Fruit fly (Drosophila melanogaster) whole organism, embryonic: ENCODE data around the gene NimB3.

ENCODE experiments used
- ATbp ChIP-seq: fragments of 200-800 bp; sonication (Bioruptor generic); optimal IDR thresholded peaks from 2 replicates; lab custom pipeline; 2017; ENCODE audit warnings: missing biosample characterization, mild to moderate bottlenecking, missing genetic modification characterization, missing genetic modification reagents
- Asciz ChIP-seq: fragments of 200-800 bp; sonication (Bioruptor generic); optimal IDR thresholded peaks from 2 replicates; lab custom pipeline; 2017; ENCODE audit warnings: missing biosample characterization, mild to moderate bottlenecking, missing genetic modification characterization, missing genetic modification reagents
- B-H1 ChIP-seq: fragments of 200-800 bp; sonication (Bioruptor generic); IDR thresholded peaks from 3 replicates; pipeline ENCODE4 v1.3.6; 2022; ENCODE audit warnings: missing biosample characterization, missing genetic modification characterization
- CG10274 ChIP-seq: fragments of 200-800 bp; sonication (Bioruptor generic); optimal IDR thresholded peaks from 3 replicates; lab custom pipeline; 2017; ENCODE audit warnings: missing biosample characterization, mild to moderate bottlenecking, missing genetic modification characterization
- CG12769 ChIP-seq: fragments of 200-800 bp; sonication (Bioruptor generic); optimal IDR thresholded peaks from 2 replicates; lab custom pipeline; 2019; ENCODE audit warnings: missing biosample characterization, mild to moderate bottlenecking, missing genetic modification characterization, moderate library complexity
- CG13424 ChIP-seq: fragments of 200-800 bp; sonication (Bioruptor generic); optimal IDR thresholded peaks from 2 replicates; lab custom pipeline; 2019; ENCODE audit warnings: missing biosample characterization, mild to moderate bottlenecking, missing genetic modification characterization, moderate library complexity
- CG13894 ChIP-seq: fragments of 200-800 bp; sonication (Bioruptor generic); optimal IDR thresholded peaks from 3 replicates; lab custom pipeline; 2018; ENCODE audit warnings: missing biosample characterization, mild to moderate bottlenecking, missing genetic modification characterization, moderate library complexity
- CG14441 ChIP-seq: fragments of 200-800 bp; sonication (Bioruptor generic); IDR thresholded peaks from 2 replicates; pipeline ENCODE4 v1.3.6; 2022; ENCODE audit warnings: missing biosample characterization, missing genetic modification characterization
- CG1529 ChIP-seq: fragments of 200-800 bp; sonication (Bioruptor generic); optimal IDR thresholded peaks from 3 replicates; lab custom pipeline; 2018; ENCODE audit warnings: missing biosample characterization, missing genetic modification characterization
- CG1647 ChIP-seq: fragments of 200-800 bp; sonication (Bioruptor generic); optimal IDR thresholded peaks from 3 replicates; lab custom pipeline; 2016; ENCODE audit warnings: missing biosample characterization, missing genetic modification characterization
- CG17612 ChIP-seq: fragments of 200-800 bp; sonication (Bioruptor generic); IDR thresholded peaks from 2 replicates; pipeline ENCODE4 v1.3.6; 2022; ENCODE audit warnings: missing biosample characterization, missing genetic modification characterization
- CG17829 ChIP-seq: fragments of 200-800 bp; optimal IDR thresholded peaks from 2 replicates; lab custom pipeline; 2019; ENCODE audit warnings: missing biosample characterization, mild to moderate bottlenecking, missing genetic modification characterization, moderate library complexity
- CG2116 ChIP-seq: fragments of 200-800 bp; sonication (Bioruptor generic); optimal IDR thresholded peaks from 3 replicates; lab custom pipeline; 2018; ENCODE audit warnings: missing biosample characterization, mild to moderate bottlenecking, missing genetic modification characterization
- CG2199 ChIP-seq: fragments of 200-800 bp; sonication (Bioruptor generic); IDR thresholded peaks from 3 replicates; pipeline ENCODE4 v1.3.6; 2022; ENCODE audit warnings: missing biosample characterization, missing genetic modification characterization
- CG31388 ChIP-seq: fragments of 200-800 bp; sonication (Bioruptor generic); optimal IDR thresholded peaks from 2 replicates; lab custom pipeline; 2016; ENCODE audit warnings: missing biosample characterization, missing genetic modification characterization
- CG4282 ChIP-seq: fragments of 200-800 bp; sonication (Bioruptor generic); optimal IDR thresholded peaks from 2 replicates; lab custom pipeline; 2016; ENCODE audit warnings: missing biosample characterization, missing genetic modification characterization
- CG6854 ChIP-seq: fragments of 200-800 bp; sonication (Bioruptor generic); optimal IDR thresholded peaks from 3 replicates; lab custom pipeline; 2017; ENCODE audit warnings: missing biosample characterization, mild to moderate bottlenecking, missing genetic modification characterization
- CG7839 ChIP-seq: fragments of 200-800 bp; sonication (Bioruptor generic); optimal IDR thresholded peaks from 3 replicates; lab custom pipeline; 2018; ENCODE audit warnings: missing biosample characterization, mild to moderate bottlenecking, missing genetic modification characterization, moderate library complexity
- CG7987 ChIP-seq: fragments of 200-800 bp; sonication (Bioruptor generic); optimal IDR thresholded peaks from 2 replicates; lab custom pipeline; 2018; ENCODE audit warnings: missing biosample characterization, mild to moderate bottlenecking, missing genetic modification characterization, moderate library complexity
- CG8388 ChIP-seq: fragments of 200-800 bp; sonication (Bioruptor generic); optimal IDR thresholded peaks from 2 replicates; lab custom pipeline; 2019; ENCODE audit warnings: missing biosample characterization, mild to moderate bottlenecking, missing genetic modification characterization, moderate library complexity
- CG8478 ChIP-seq: fragments of >200 bp; optimal IDR thresholded peaks from 2 replicates; lab custom pipeline; 2018
- CTCF ChIP-seq: fragments of 200-800 bp; sonication (Bioruptor generic); optimal IDR thresholded peaks from 2 replicates; lab custom pipeline; 2017; ENCODE audit warnings: missing biosample characterization, mild to moderate bottlenecking, missing genetic modification characterization, moderate library complexity
- Dad ChIP-seq: fragments of 200-800 bp; sonication (Bioruptor generic); optimal IDR thresholded peaks from 3 replicates; lab custom pipeline; 2016; ENCODE audit warnings: missing biosample characterization, missing genetic modification characterization
- E2f1 ChIP-seq: fragments of 200-800 bp; sonication (Bioruptor generic); IDR thresholded peaks from 2 replicates; pipeline ENCODE4 v1.3.6; 2022; ENCODE audit warnings: missing biosample characterization, missing genetic modification characterization
- Hmx ChIP-seq: fragments of 200-800 bp; sonication (Bioruptor generic); optimal IDR thresholded peaks from 2 replicates; lab custom pipeline; 2016; ENCODE audit warnings: missing biosample characterization, missing genetic modification characterization
- MESR4 ChIP-seq: fragments of 200-800 bp; sonication (Bioruptor generic); optimal IDR thresholded peaks from 2 replicates; lab custom pipeline; 2018; ENCODE audit warnings: missing biosample characterization, mild to moderate bottlenecking, missing genetic modification characterization, moderate library complexity
- Mad ChIP-seq: fragments of 200-800 bp; sonication (Bioruptor generic); optimal IDR thresholded peaks from 2 replicates; lab custom pipeline; 2016; ENCODE audit warnings: missing biosample characterization, missing genetic modification characterization
- Sin3A ChIP-seq: fragments of >200 bp; optimal IDR thresholded peaks from 2 replicates; lab custom pipeline; 2018
- Sry-δ ChIP-seq: fragments of 200-800 bp; sonication (Bioruptor generic); optimal IDR thresholded peaks from 2 replicates; lab custom pipeline; 2016; ENCODE audit warnings: missing biosample characterization, missing genetic modification characterization
- Vsx1 ChIP-seq: fragments of 200-800 bp; sonication (Bioruptor generic); optimal IDR thresholded peaks from 2 replicates; lab custom pipeline; 2017; ENCODE audit warnings: missing biosample characterization, mild to moderate bottlenecking, missing genetic modification characterization, missing genetic modification reagents
- ab ChIP-seq: fragments of 200-800 bp; sonication (Bioruptor generic); optimal IDR thresholded peaks from 2 replicates; lab custom pipeline; 2016; ENCODE audit warnings: missing biosample characterization, missing genetic modification characterization
- bowl ChIP-seq: fragments of 200-800 bp; sonication (Bioruptor generic); IDR thresholded peaks from 2 replicates; pipeline ENCODE4 v1.3.6; 2022; ENCODE audit warnings: missing biosample characterization, missing genetic modification characterization
- chn ChIP-seq: fragments of 200-800 bp; sonication (Bioruptor generic); optimal IDR thresholded peaks from 2 replicates; lab custom pipeline; 2016; ENCODE audit warnings: missing biosample characterization, missing genetic modification characterization
- croc ChIP-seq: fragments of 200-800 bp; sonication (Bioruptor generic); conservative IDR thresholded peaks from 3 replicates; pipeline ENCODE4 v1.3.6; 2022; ENCODE audit warnings: missing biosample characterization, missing genetic modification characterization
- dpn ChIP-seq, 2 experiments: fragments of 200-800 bp; sonication (Bioruptor generic); optimal IDR thresholded peaks; 3 replicates each; lab custom pipeline; 2016; ENCODE audit warnings: missing biosample characterization in 2 of 2, missing genetic modification characterization in 2 of 2
- en ChIP-seq: fragments of 200-800 bp; sonication (Bioruptor generic); optimal IDR thresholded peaks from 2 replicates; lab custom pipeline; 2016; ENCODE audit warnings: missing biosample characterization, missing genetic modification characterization
- esg ChIP-seq: fragments of 200-800 bp; sonication (Bioruptor generic); conservative IDR thresholded peaks from 2 replicates; pipeline ENCODE4 v1.3.6; 2022; ENCODE audit warnings: missing biosample characterization, missing genetic modification characterization
- fu2 ChIP-seq: fragments of 200-800 bp; sonication (Bioruptor generic); optimal IDR thresholded peaks from 2 replicates; lab custom pipeline; 2016; ENCODE audit warnings: missing biosample characterization, missing genetic modification characterization
- gcm ChIP-seq: fragments of 200-800 bp; sonication (Bioruptor generic); optimal IDR thresholded peaks from 2 replicates; lab custom pipeline; 2019; ENCODE audit warnings: missing biosample characterization, mild to moderate bottlenecking, missing genetic modification characterization, moderate library complexity
- grn ChIP-seq: fragments of 200-800 bp; sonication (Bioruptor generic); optimal IDR thresholded peaks from 3 replicates; lab custom pipeline; 2017; ENCODE audit warnings: missing biosample characterization, missing genetic modification characterization
- gro ChIP-seq: fragments of 200-800 bp; sonication (Bioruptor generic); optimal IDR thresholded peaks from 2 replicates; lab custom pipeline; 2016; ENCODE audit warnings: missing biosample characterization, missing genetic modification characterization
- hth ChIP-seq: fragments of >200 bp; optimal IDR thresholded peaks from 2 replicates; lab custom pipeline; 2017; ENCODE audit warnings: inconsistent platforms
- insv ChIP-seq, 2 experiments: fragments of 200-800 bp; sonication (Bioruptor generic); optimal IDR thresholded peaks; 3 replicates each; lab custom pipeline; 2016 to 2018; ENCODE audit warnings: missing biosample characterization in 2 of 2, missing genetic modification characterization in 2 of 2
- lov ChIP-seq, 2 experiments: fragments of 200-800 bp in 1 of 2; fragments of >200 bp in 1 of 2; sonication (Bioruptor generic) in 1 of 2; IDR thresholded peaks in 1 of 2; optimal IDR thresholded peaks in 1 of 2; 2 replicates in 1 of 2; 3 replicates in 1 of 2; pipeline versions ENCODE4 v1.3.6 to Lab custom; 2017 to 2022; ENCODE audit warnings: missing biosample characterization in 1 of 2, missing genetic modification characterization in 1 of 2
- mam ChIP-seq: fragments of 200-800 bp; sonication (Bioruptor generic); optimal IDR thresholded peaks from 3 replicates; lab custom pipeline; 2016; ENCODE audit warnings: missing biosample characterization, missing genetic modification characterization
- nau ChIP-seq: fragments of 200-800 bp; sonication (Bioruptor generic); optimal IDR thresholded peaks from 3 replicates; lab custom pipeline; 2017; ENCODE audit warnings: missing biosample characterization, mild to moderate bottlenecking, missing genetic modification characterization, missing genetic modification reagents
- otp ChIP-seq: fragments of 200-800 bp; sonication (Bioruptor generic); IDR thresholded peaks from 3 replicates; pipeline ENCODE4, ENCODE4 v1.3.6; 2022; ENCODE audit warnings: missing biosample characterization, missing genetic modification characterization
- sens-2 ChIP-seq: fragments of 200-800 bp; sonication (Bioruptor generic); IDR thresholded peaks from 2 replicates; pipeline ENCODE4 v1.3.6; 2022; ENCODE audit warnings: missing biosample characterization, missing genetic modification characterization
- sisA ChIP-seq: fragments of 200-800 bp; sonication (Bioruptor generic); IDR thresholded peaks from 2 replicates; pipeline ENCODE4 v1.3.6; 2022; ENCODE audit warnings: missing biosample characterization, missing genetic modification characterization
- slp2 ChIP-seq: fragments of 200-800 bp; sonication (Bioruptor generic); optimal IDR thresholded peaks from 2 replicates; lab custom pipeline; 2016; ENCODE audit warnings: missing biosample characterization, missing genetic modification characterization
- vnd ChIP-seq: fragments of 200-800 bp; sonication (Bioruptor generic); IDR thresholded peaks from 3 replicates; pipeline ENCODE4 v1.3.6; 2022; ENCODE audit warnings: missing biosample characterization, missing genetic modification characterization; ENCODE audit not compliant: partially characterized antibody
- z ChIP-seq: fragments of 200-800 bp; sonication (Bioruptor generic); IDR thresholded peaks from 3 replicates; pipeline ENCODE4 v1.3.6; 2022; ENCODE audit warnings: missing biosample characterization, missing genetic modification characterization

NimB3 gene

dm6 chr2L:14011591-14012303 is 44.0 kb upstream of the NimB3 start (continued):
- TF ChIP-seq CG4282: no peak
- TF ChIP-seq chn: no peak
- no peak for TF ChIP-seq nau (GFP tag; lab: Kevin White, UChicago)
- no peak for TF ChIP-seq lov (optimal IDR thresholded peaks at IDR 0.05; lab: Kevin White, UChicago)
- no peak for TF ChIP-seq lov (GFP tag; IDR thresholded peaks at IDR 0.05; lab: Robert Waterston, UW)
- TF ChIP-seq CG7839: peak; percentile 62
- TF ChIP-seq CG17829 (tag; lab: Kevin White, UChicago): no peak
- no peak for TF ChIP-seq CG1529 (GFP tag; lab: Kevin White, UChicago)
- no peak; the same call in 2 of the 3 replicates for TF ChIP-seq otp (GFP tag; lab: Robert Waterston, UW)
- TF ChIP-seq ATbp (GFP tag; lab: Kevin White, UChicago): no peak
- TF ChIP-seq bowl (GFP tag; lab: Robert Waterston, UW): no peak
- no peak for TF ChIP-seq fu2 (GFP tag; lab: Kevin White, UChicago)
- TF ChIP-seq hth (lab: Kevin White, UChicago): no peak
- no peak for TF ChIP-seq insv (GFP tag; optimal IDR thresholded peaks at IDR 0.05; lab: Kevin White, UChicago)
- TF ChIP-seq z: no peak
- TF ChIP-seq dpn (GFP tag; optimal IDR thresholded peaks at IDR 0.05; lab: Kevin White, UChicago): peak; percentile 5 to 15
- peak; percentile 13 for TF ChIP-seq CG7987
- TF ChIP-seq CG1647 (GFP tag; lab: Kevin White, UChicago): no peak
- TF ChIP-seq sens-2 (GFP tag; lab: Robert Waterston, UW): no peak
- no peak for TF ChIP-seq CG8478
- no peak for TF ChIP-seq croc (GFP tag; lab: Robert Waterston, UW)
- TF ChIP-seq gcm (GFP tag; lab: Kevin White, UChicago): no peak
- no peak for TF ChIP-seq Sin3A (lab: Kevin White, UChicago)
- no peak for TF ChIP-seq slp2 (GFP tag; lab: Kevin White, UChicago)
- TF ChIP-seq Sry-δ (GFP tag; lab: Kevin White, UChicago): no peak
- no peak for TF ChIP-seq vnd (GFP tag; lab: Robert Waterston, UW)
- TF ChIP-seq MESR4: no peak
- peak; percentile 53 for TF ChIP-seq CG13894 (tag; lab: Kevin White, UChicago)
- TF ChIP-seq sisA (GFP tag; lab: Robert Waterston, UW): no peak; the same call in 1 of the 2 replicates
- TF ChIP-seq gro (GFP tag; lab: Kevin White, UChicago): peak; percentile 33
- TF ChIP-seq en (GFP tag; lab: Kevin White, UChicago): no peak
- no peak for TF ChIP-seq CG31388 (GFP tag; lab: Kevin White, UChicago)
- no peak for TF ChIP-seq CG10274 (GFP tag; lab: Kevin White, UChicago)
- peak; percentile 19; the same call in 1 of the 3 replicates for TF ChIP-seq B-H1
- TF ChIP-seq CG2199: peak; percentile 76; the same call in 1 of the 3 replicates
- no peak for TF ChIP-seq Vsx1 (GFP tag; lab: Kevin White, UChicago)
- no peak for TF ChIP-seq CG17612 (GFP tag; lab: Robert Waterston, UW)
- no peak for TF ChIP-seq CG13424 (tag; lab: Kevin White, UChicago)
- TF ChIP-seq Mad (GFP tag; lab: Kevin White, UChicago): no peak
- TF ChIP-seq grn: peak; percentile 26
- TF ChIP-seq CG2116 (GFP tag; lab: Kevin White, UChicago): no peak
- TF ChIP-seq Dad (GFP tag; lab: Kevin White, UChicago): no peak
- peak; percentile 22 for TF ChIP-seq mam
- TF ChIP-seq CG6854: peak; percentile 34
- peak; percentile 38; the same call in 1 of the 2 replicates for TF ChIP-seq E2f1 (GFP tag; lab: Robert Waterston, UW)
- TF ChIP-seq ab (GFP tag; lab: Kevin White, UChicago): no peak
- TF ChIP-seq CG8388 (GFP tag; lab: Kevin White, UChicago): peak; percentile 100
- no peak; the same call in 1 of the 2 replicates for TF ChIP-seq esg (GFP tag; lab: Robert Waterston, UW)
- TF ChIP-seq Hmx (GFP tag; lab: Kevin White, UChicago): no peak
- no peak for TF ChIP-seq CG12769
- TF ChIP-seq CTCF (GFP tag; lab: Kevin White, UChicago): peak; percentile 83
- TF ChIP-seq CG14441: no peak
- no peak for TF ChIP-seq Asciz (GFP tag; lab: Kevin White, UChicago)
